Worm (Caenorhabditis elegans): ENCODE results near the gene unc-116.

The unc-116 gene

ce11 chrIII:8358213-8358672, 3.3 kb upstream of the unc-116 start, which contains the start of the genes R05D3.8 and rfp-1 (continued):
- no peak for TF ChIP-seq attf-6 (GFP tag; IDR thresholded peaks at IDR 0.05)
- no peak for TF ChIP-seq nfya-1 (tag; optimal IDR thresholded peaks at IDR 0.05; ENCODE audit: borderline replicate concordance, insufficient read depth)
- no peak for TF ChIP-seq let-526 (GFP tag; IDR thresholded peaks at IDR 0.05)
- no peak for TF ChIP-seq B0035.1 (tag; optimal IDR thresholded peaks at IDR 0.05)
- TF ChIP-seq pbrm-1 (GFP tag; IDR thresholded peaks at IDR 0.05) = 0 out of 2 replicates have a peak, but pooled peaks have one; percentile 34
- TF ChIP-seq madf-10 (tag; optimal IDR thresholded peaks at IDR 0.05) = no peak
- TF ChIP-seq sdz-38 (tag; optimal IDR thresholded peaks at IDR 0.05) = no peak
- TF ChIP-seq madf-3 (GFP tag; IDR thresholded peaks at IDR 0.05) = 0 out of 2 replicates have a peak, but pooled peaks have one; percentile 16
- no peak for TF ChIP-seq aptf-2 (GFP tag; conservative IDR thresholded peaks at IDR 0.05)
- no peak for TF ChIP-seq F57C9.4 (tag; optimal IDR thresholded peaks at IDR 0.05)
- no peak for TF ChIP-seq zfh-2 (GFP tag; conservative IDR thresholded peaks at IDR 0.05)
- no peak for TF ChIP-seq F52B5.7 (tag; optimal IDR thresholded peaks at IDR 0.05)
- TF ChIP-seq mel-28 (tag; optimal IDR thresholded peaks at IDR 0.05; ENCODE audit: borderline replicate concordance) = no peak
- 0 out of 2 replicates have a peak, but pooled peaks have one; percentile 50 for TF ChIP-seq Y79H2A.3 (GFP tag; conservative IDR thresholded peaks at IDR 0.05)
- no peak for TF ChIP-seq egrh-3 (GFP tag; IDR thresholded peaks at IDR 0.05)
- TF ChIP-seq F55B11.4 (tag; optimal IDR thresholded peaks at IDR 0.05; ENCODE audit: borderline replicate concordance, insufficient read depth) = no peak
- peak; percentile 12 for TF ChIP-seq tlf-1 (GFP tag; optimal IDR thresholded peaks at IDR 0.05)
- no peak for TF ChIP-seq somi-1 (GFP tag; optimal IDR thresholded peaks at IDR 0.05)
- no peak for TF ChIP-seq unc-62 (GFP tag; optimal IDR thresholded peaks at IDR 0.05)
- no peak for TF ChIP-seq nhr-120 (GFP tag; IDR thresholded peaks at IDR 0.05)
- peak; percentile 47 for TF ChIP-seq lin-40 (tag; optimal IDR thresholded peaks at IDR 0.05)
- peak; percentile 95 for TF ChIP-seq F33H1.4 (GFP tag; IDR thresholded peaks at IDR 0.05)
- TF ChIP-seq ZK185.1 (tag; optimal IDR thresholded peaks at IDR 0.05; ENCODE audit: poor library complexity, severe bottlenecking) = peak; percentile 3
- no peak for TF ChIP-seq tbx-9 (tag; optimal IDR thresholded peaks at IDR 0.05; ENCODE audit: borderline replicate concordance)
- TF ChIP-seq lag-1 (GFP tag; IDR thresholded peaks at IDR 0.05) = no peak
- TF ChIP-seq hlh-12 (tag; optimal IDR thresholded peaks at IDR 0.05) = no peak
- TF ChIP-seq nfya-2 (GFP tag; IDR thresholded peaks at IDR 0.05) = no peak
- TF ChIP-seq lin-26 (GFP tag; IDR thresholded peaks at IDR 0.05) = no peak
- TF ChIP-seq nhr-90 (tag; optimal IDR thresholded peaks at IDR 0.05) = no peak
- TF ChIP-seq ztf-25 (GFP tag; IDR thresholded peaks at IDR 0.05) = no peak

- TF ChIP-seq F22D6.2 (tag; optimal IDR thresholded peaks at IDR 0.05) (no peak), B0261.1 (tag; optimal IDR thresholded peaks at IDR 0.05) (no peak), F39B2.1 (GFP tag; IDR thresholded peaks at IDR 0.05) (no peak), tbp1 (GFP tag; optimal IDR thresholded peaks at IDR 0.05) (no peak), lin-26 (GFP tag; IDR thresholded peaks at IDR 0.05) (no peak), attf-3 (GFP tag; conservative IDR thresholded peaks at IDR 0.05) (0 out of 2 replicates have a peak, but pooled peaks have one; percentile 21), mcd-1 (GFP tag; IDR thresholded peaks at IDR 0.05) (peak; percentile 47; the same call in 1 of the 2 replicates), B0035.1 (tag; optimal IDR thresholded peaks at IDR 0.05) (no peak), lin-40 (tag; optimal IDR thresholded peaks at IDR 0.05) (peak; percentile 57), ztf-25 (GFP tag; IDR thresholded peaks at IDR 0.05) (no peak), lag-1 (GFP tag; IDR thresholded peaks at IDR 0.05) (no peak), F57C9.4 (tag; optimal IDR thresholded peaks at IDR 0.05) (no peak), snpc-1.1 (tag; optimal IDR thresholded peaks at IDR 0.05; ENCODE audit: insufficient read depth) (no peak), Y95B8A.8 (GFP tag; IDR thresholded peaks at IDR 0.05) (no peak), ZK185.1 (tag; optimal IDR thresholded peaks at IDR 0.05; ENCODE audit: poor library complexity, severe bottlenecking) (peak; percentile 53), ekl-4 (GFP tag; IDR thresholded peaks at IDR 0.05) (peak; percentile 65; the same call in 1 of the 2 replicates), Y79H2A.3 (GFP tag; conservative IDR thresholded peaks at IDR 0.05) (no peak), mxl-1 (tag; optimal IDR thresholded peaks at IDR 0.05) (no peak), efl-1 (GFP tag; optimal IDR thresholded peaks at IDR 0.05) (no peak), madf-6 (GFP tag; IDR thresholded peaks at IDR 0.05) (peak; percentile 29), repo-1 (tag; optimal IDR thresholded peaks at IDR 0.05) (peak; percentile 34), sptf-2 (GFP tag; optimal IDR thresholded peaks at IDR 0.05) (no peak), ets-4 (GFP tag; optimal IDR thresholded peaks at IDR 0.05) (no peak), madf-8 (GFP tag; conservative IDR thresholded peaks at IDR 0.05) (no peak), zim-3 (tag; optimal IDR thresholded peaks at IDR 0.05) (no peak)
Observed at ce11 chrIII:8356407-8356881, 1.5 kb upstream of the unc-116 start.
